Worm (Caenorhabditis elegans) whole organism, young adult: ENCODE results near the gene C56G2.22.
A peak's percentile ranks its signal among the peaks of the same experiment; 100 is the strongest.

Experiments used
- B0035.1 ChIP-seq: sonication (generic microtip); optimal IDR thresholded peaks from 2 replicates; lab custom pipeline; 2016; ENCODE audit warnings: missing genetic modification characterization, mild to moderate bottlenecking, missing compliant biosample characterization, missing genotype, missing genetic modification reagents
- C06A6.2 ChIP-seq: fragments of 200-800 bp; sonication (Bioruptor generic); conservative IDR thresholded peaks from 2 replicates; pipeline ENCODE4 v1.3.6; 2022; ENCODE audit warnings: missing genetic modification characterization, missing compliant biosample characterization
- C17E4.6 ChIP-seq: fragments of 200-800 bp; sonication (Bioruptor generic); IDR thresholded peaks from 2 replicates; pipeline ENCODE4 v1.3.6; 2022; ENCODE audit warnings: missing genetic modification reagents, missing genetic modification characterization, missing compliant biosample characterization
- F37B4.10 ChIP-seq: fragments of 200-800 bp; sonication (Bioruptor generic); IDR thresholded peaks from 2 replicates; pipeline ENCODE4 v1.3.6; 2022; ENCODE audit warnings: missing genetic modification characterization, missing compliant biosample characterization
- F49E8.2 ChIP-seq: sonication (generic microtip); optimal IDR thresholded peaks from 3 replicates; lab custom pipeline; 2017; ENCODE audit warnings: missing genetic modification characterization, mild to moderate bottlenecking, missing compliant biosample characterization, antibody characterized with exemption, moderate library complexity; ENCODE audit not compliant: insufficient read depth
- F57C9.4 ChIP-seq: sonication (generic microtip); optimal IDR thresholded peaks from 2 replicates; lab custom pipeline; 2017; ENCODE audit warnings: mild to moderate bottlenecking, missing genetic modification characterization, missing compliant biosample characterization
- K11D2.4 ChIP-seq: fragments of 200-800 bp; sonication (Bioruptor generic); IDR thresholded peaks from 2 replicates; pipeline ENCODE4 v1.3.6; 2022; ENCODE audit warnings: missing genetic modification reagents, missing genetic modification characterization, missing compliant biosample characterization
- K12H6.12 ChIP-seq: fragments of 200-800 bp; sonication (Bioruptor generic); optimal IDR thresholded peaks from 2 replicates; lab custom pipeline; 2018; ENCODE audit warnings: mild to moderate bottlenecking, missing genetic modification characterization, missing compliant biosample characterization
- T26A5.8 ChIP-seq: sonication (generic microtip); optimal IDR thresholded peaks from 2 replicates; lab custom pipeline; 2016; ENCODE audit warnings: missing genetic modification characterization, missing compliant biosample characterization
- Y67H2A.10 ChIP-seq: fragments of 200-800 bp; sonication (Bioruptor generic); conservative IDR thresholded peaks from 2 replicates; pipeline ENCODE4 v1.3.6; 2022; ENCODE audit warnings: missing genetic modification reagents, missing genetic modification characterization, missing compliant biosample characterization
- Y95B8A.8 ChIP-seq: fragments of 200-800 bp; sonication (Bioruptor generic); IDR thresholded peaks from 2 replicates; pipeline ENCODE4 v1.3.6; 2022; ENCODE audit warnings: missing genetic modification reagents, missing genetic modification characterization, missing compliant biosample characterization
- ZK185.1 ChIP-seq: sonication (generic microtip); optimal IDR thresholded peaks from 2 replicates; lab custom pipeline; 2016; ENCODE audit warnings: mild to moderate bottlenecking, missing genetic modification characterization, missing compliant biosample characterization; ENCODE audit not compliant: poor library complexity, severe bottlenecking
- ama-1 ChIP-seq, 3 experiments: fragments of 150-350 bp in 1 of 3; sonication (generic microtip) in 2 of 3; optimal IDR thresholded peaks; 2 replicates each; lab custom pipeline; 2014 to 2018; ENCODE audit warnings: missing biosample characterization in 2 of 3, missing genetic modification characterization in 2 of 3, missing genetic modification reagents in 2 of 3
- aptf-2 ChIP-seq: fragments of 200-800 bp; sonication (Bioruptor generic); conservative IDR thresholded peaks from 2 replicates; pipeline ENCODE4 v1.3.6; 2022; ENCODE audit warnings: missing genetic modification reagents, missing genetic modification characterization, missing compliant biosample characterization
- atf-7 ChIP-seq: sonication (generic microtip); optimal IDR thresholded peaks from 2 replicates; lab custom pipeline; 2017; ENCODE audit warnings: mild to moderate bottlenecking, missing genetic modification characterization, missing compliant biosample characterization
- attf-5 ChIP-seq: fragments of 200-800 bp; sonication (Bioruptor generic); optimal IDR thresholded peaks from 2 replicates; lab custom pipeline; 2018; ENCODE audit warnings: mild to moderate bottlenecking, missing genetic modification characterization, missing compliant biosample characterization
- attf-6 ChIP-seq: fragments of 200-800 bp; sonication (Bioruptor generic); IDR thresholded peaks from 2 replicates; pipeline ENCODE4 v1.3.6; 2022; ENCODE audit warnings: missing genetic modification reagents, missing genetic modification characterization, missing compliant biosample characterization
- bed-1 ChIP-seq: fragments of 200-800 bp; sonication (Bioruptor generic); IDR thresholded peaks from 2 replicates; pipeline ENCODE4 v1.3.6; 2022; ENCODE audit warnings: missing genetic modification reagents, missing genetic modification characterization, missing compliant biosample characterization
- ccch-3 ChIP-seq: fragments of 200-800 bp; sonication (Bioruptor generic); optimal IDR thresholded peaks from 2 replicates; lab custom pipeline; 2018; ENCODE audit warnings: mild to moderate bottlenecking, missing genetic modification characterization, missing compliant biosample characterization
- cebp-1 ChIP-seq, 2 experiments: fragments of 200-800 bp in 1 of 2; sonication (Bioruptor generic) in 1 of 2; sonication (generic microtip) in 1 of 2; IDR thresholded peaks in 1 of 2; optimal IDR thresholded peaks in 1 of 2; 2 replicates each; pipeline versions ENCODE4 v1.3.6 to Lab custom; 2017 to 2022; ENCODE audit warnings: missing compliant biosample characterization in 2 of 2, missing genetic modification characterization in 2 of 2, mild to moderate bottlenecking in 1 of 2, missing genetic modification reagents in 1 of 2, moderate library complexity in 1 of 2
- ceh-100 ChIP-seq: fragments of 200-800 bp; sonication (Bioruptor generic); IDR thresholded peaks from 2 replicates; pipeline ENCODE4 v1.3.6; 2022; ENCODE audit warnings: missing genetic modification reagents, missing genetic modification characterization, missing compliant biosample characterization
- ceh-27 ChIP-seq: fragments of 200-800 bp; sonication (Bioruptor generic); optimal IDR thresholded peaks from 2 replicates; lab custom pipeline; 2018; ENCODE audit warnings: mild to moderate bottlenecking, missing genetic modification characterization, moderate library complexity, missing compliant biosample characterization
- dpff-1 ChIP-seq: sonication (generic microtip); optimal IDR thresholded peaks from 2 replicates; lab custom pipeline; 2017; ENCODE audit warnings: mild to moderate bottlenecking, missing genetic modification characterization, missing compliant biosample characterization
- egl-44 ChIP-seq: fragments of 200-800 bp; sonication (Bioruptor generic); IDR thresholded peaks from 2 replicates; pipeline ENCODE4 v1.3.6; 2022; ENCODE audit warnings: missing genetic modification reagents, missing genetic modification characterization, missing compliant biosample characterization
- fkh-3 ChIP-seq: sonication (generic microtip); optimal IDR thresholded peaks from 2 replicates; lab custom pipeline; 2016; ENCODE audit warnings: mild to moderate bottlenecking, missing genetic modification characterization, missing compliant biosample characterization
- him-1 ChIP-seq: sonication (generic microtip); optimal IDR thresholded peaks from 2 replicates; lab custom pipeline; 2016; ENCODE audit warnings: missing genotype, missing genetic modification reagents, missing genetic modification characterization, missing compliant biosample characterization
- hrde-1 ChIP-seq: sonication (generic microtip); optimal IDR thresholded peaks from 2 replicates; lab custom pipeline; 2016; ENCODE audit warnings: missing genetic modification characterization, mild to moderate bottlenecking, missing compliant biosample characterization, moderate library complexity, missing genotype, missing genetic modification reagents, borderline replicate concordance
- lag-1 ChIP-seq: fragments of 200-800 bp; sonication (Bioruptor generic); IDR thresholded peaks from 2 replicates; pipeline ENCODE4 v1.3.6; 2022; ENCODE audit warnings: missing genetic modification reagents, missing genetic modification characterization, missing compliant biosample characterization
- let-526 ChIP-seq: fragments of 200-800 bp; sonication (Bioruptor generic); IDR thresholded peaks from 2 replicates; pipeline ENCODE4 v1.3.6; 2022; ENCODE audit warnings: missing genetic modification reagents, missing genetic modification characterization, missing compliant biosample characterization
- lin-40 ChIP-seq: sonication (generic microtip); optimal IDR thresholded peaks from 2 replicates; lab custom pipeline; 2016; ENCODE audit warnings: missing genetic modification characterization, mild to moderate bottlenecking, missing compliant biosample characterization, missing genotype, missing genetic modification reagents
- lir-1 ChIP-seq: fragments of 200-800 bp; sonication (Bioruptor generic); conservative IDR thresholded peaks from 2 replicates; pipeline ENCODE4 v1.3.6; 2022; ENCODE audit warnings: missing genetic modification reagents, missing genetic modification characterization, missing compliant biosample characterization
- mcd-1 ChIP-seq: fragments of 200-800 bp; sonication (Bioruptor generic); IDR thresholded peaks from 2 replicates; pipeline ENCODE4 v1.3.6; 2022; ENCODE audit warnings: missing genetic modification reagents, missing genetic modification characterization, missing compliant biosample characterization
- mel-28 ChIP-seq: sonication (generic microtip); optimal IDR thresholded peaks from 2 replicates; lab custom pipeline; 2016; ENCODE audit warnings: borderline replicate concordance, mild to moderate bottlenecking, missing genetic modification characterization, missing compliant biosample characterization
- mes-4 ChIP-seq: sonication (generic microtip); optimal IDR thresholded peaks from 2 replicates; lab custom pipeline; 2016; ENCODE audit warnings: missing genotype, missing genetic modification characterization, missing compliant biosample characterization
- nhr-27 ChIP-seq: fragments of 200-800 bp; sonication (Bioruptor generic); optimal IDR thresholded peaks from 2 replicates; lab custom pipeline; 2018; ENCODE audit warnings: mild to moderate bottlenecking, missing genetic modification characterization, moderate library complexity, missing compliant biosample characterization
- nhr-90 ChIP-seq: sonication (generic microtip); optimal IDR thresholded peaks from 2 replicates; lab custom pipeline; 2016; ENCODE audit warnings: missing genotype, mild to moderate bottlenecking, missing genetic modification characterization, missing compliant biosample characterization
- pbrm-1 ChIP-seq: fragments of 200-800 bp; sonication (Bioruptor generic); IDR thresholded peaks from 2 replicates; pipeline ENCODE4 v1.3.6; 2022; ENCODE audit warnings: missing genetic modification reagents, missing genetic modification characterization, missing compliant biosample characterization
- sea-2 ChIP-seq: fragments of 200-800 bp; sonication (Bioruptor generic); IDR thresholded peaks from 2 replicates; pipeline ENCODE4 v1.3.6; 2022; ENCODE audit warnings: missing genetic modification characterization, missing compliant biosample characterization
- snpc-1.3 ChIP-seq: sonication (generic microtip); optimal IDR thresholded peaks from 2 replicates; lab custom pipeline; 2017; ENCODE audit warnings: missing genetic modification characterization, mild to moderate bottlenecking, missing compliant biosample characterization, antibody characterized with exemption, moderate library complexity, missing genotype, missing genetic modification reagents; ENCODE audit not compliant: insufficient read depth
- snpc-4 ChIP-seq, 5 experiments: fragments of 150-350 bp in 1 of 5; sonication (generic microtip) in 4 of 5; optimal IDR thresholded peaks; 2 replicates each; lab custom pipeline; 2014 to 2018; ENCODE audit warnings: missing genetic modification characterization in 5 of 5, missing biosample characterization in 3 of 5, antibody characterized with exemption in 2 of 5, mild to moderate bottlenecking in 2 of 5, missing compliant biosample characterization in 2 of 5, missing genotype in 2 of 5, moderate library complexity in 2 of 5, missing genetic modification reagents in 1 of 5
- somi-1 ChIP-seq: fragments of 200-800 bp; sonication (Bioruptor generic); optimal IDR thresholded peaks from 2 replicates; lab custom pipeline; 2018; ENCODE audit warnings: mild to moderate bottlenecking, missing genetic modification characterization, missing compliant biosample characterization
- tbp1 ChIP-seq: fragments of 200-800 bp; sonication (Bioruptor generic); optimal IDR thresholded peaks from 2 replicates; lab custom pipeline; 2018; ENCODE audit warnings: mild to moderate bottlenecking, missing genetic modification characterization, missing compliant biosample characterization
- tbx-9 ChIP-seq: sonication (generic microtip); optimal IDR thresholded peaks from 2 replicates; lab custom pipeline; 2016; ENCODE audit warnings: borderline replicate concordance, missing genetic modification characterization, inconsistent platforms, missing compliant biosample characterization
- unc-130 ChIP-seq: sonication (generic microtip); optimal IDR thresholded peaks from 2 replicates; lab custom pipeline; 2016; ENCODE audit warnings: missing genetic modification reagents, missing genetic modification characterization, missing compliant biosample characterization
- ztf-25 ChIP-seq: fragments of 200-800 bp; sonication (Bioruptor generic); IDR thresholded peaks from 2 replicates; pipeline ENCODE4 v1.3.6; 2022; ENCODE audit warnings: missing genetic modification reagents, missing genetic modification characterization, missing compliant biosample characterization
- ztf-28 ChIP-seq: fragments of 200-800 bp; sonication (Bioruptor generic); IDR thresholded peaks from 2 replicates; pipeline ENCODE4 v1.3.6; 2022; ENCODE audit warnings: missing genetic modification reagents, missing genetic modification characterization, missing compliant biosample characterization

Gene C56G2.22

DNA sequence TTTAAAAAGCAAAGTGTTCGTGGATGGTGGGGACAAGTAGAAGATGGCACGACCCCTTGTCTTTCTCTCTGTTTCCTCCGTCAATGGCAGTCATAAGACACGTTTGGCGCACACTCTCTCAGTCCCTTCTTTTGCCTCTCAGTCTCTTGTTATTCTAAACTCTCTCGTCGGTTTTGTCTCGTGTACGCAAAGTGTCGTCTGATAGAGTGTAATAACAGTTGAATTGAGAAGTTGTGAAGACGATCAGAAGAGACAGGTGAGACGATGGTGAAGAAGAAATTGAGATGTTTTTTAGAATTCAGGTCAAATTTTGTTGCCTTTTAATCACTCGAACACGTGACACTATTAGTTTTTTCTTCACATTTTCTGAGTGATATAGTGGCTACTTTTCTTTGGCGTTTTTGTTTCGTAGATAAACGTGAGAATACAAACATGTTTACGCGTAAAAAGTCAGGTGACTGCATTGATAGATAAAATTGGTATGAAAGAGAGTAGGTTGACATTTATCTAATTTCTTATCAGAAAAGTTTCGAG, 43.1 kb upstream of the C56G2.22 start, which contains the start of gene F47D12.9 (continued):
- no peak for TF ChIP-seq Y95B8A.8 (GFP tag; lab: Robert Waterston, UW)
- no peak for TF ChIP-seq ama-1 (optimal IDR thresholded peaks at IDR 0.05; lab: Kevin White, UChicago)
- no peak for TF ChIP-seq ama-1 (GFP tag; optimal IDR thresholded peaks at IDR 0.05; lab: Kevin White, UChicago)
- peak; percentile 82 for TF ChIP-seq K12H6.12 (tag; lab: Kevin White, UChicago)
- TF ChIP-seq nhr-27 (tag; lab: Kevin White, UChicago): no peak
- TF ChIP-seq somi-1: peak; percentile 80
- no peak for TF ChIP-seq F49E8.2 (tag; lab: Kevin White, UChicago)
- no peak for TF ChIP-seq C17E4.6 (GFP tag; lab: Robert Waterston, UW)
- no peak for TF ChIP-seq cebp-1 (GFP tag; IDR thresholded peaks at IDR 0.05; lab: Robert Waterston, UW)
- peak; percentile 74 for TF ChIP-seq cebp-1 (tag; optimal IDR thresholded peaks at IDR 0.05; lab: Kevin White, UChicago)
- no peak for TF ChIP-seq mcd-1 (GFP tag; lab: Robert Waterston, UW)
- TF ChIP-seq let-526 (GFP tag; lab: Robert Waterston, UW): no peak
- TF ChIP-seq attf-6 (GFP tag; lab: Robert Waterston, UW): no peak
- no peak for TF ChIP-seq bed-1 (GFP tag; lab: Robert Waterston, UW)
- no peak for TF ChIP-seq ztf-28 (GFP tag; lab: Robert Waterston, UW)
- no peak for TF ChIP-seq lir-1
- TF ChIP-seq B0035.1: no peak
- no peak for TF ChIP-seq Y67H2A.10 (GFP tag; lab: Robert Waterston, UW)
- TF ChIP-seq mes-4 (tag; lab: Kevin White, UChicago): no peak
- no peak for TF ChIP-seq unc-130 (GFP tag; lab: Kevin White, UChicago)
- no peak for TF ChIP-seq aptf-2 (GFP tag; lab: Robert Waterston, UW)
- TF ChIP-seq T26A5.8 (tag; lab: Kevin White, UChicago): no peak
- peak; percentile 20 for TF ChIP-seq tbp1 (GFP tag; lab: Kevin White, UChicago)
- TF ChIP-seq sea-2: no peak
- TF ChIP-seq dpff-1 (tag; lab: Kevin White, UChicago): no peak
- no peak for TF ChIP-seq F37B4.10 (GFP tag; lab: Robert Waterston, UW)
- TF ChIP-seq fkh-3 (tag; lab: Kevin White, UChicago): no peak
- no peak for TF ChIP-seq egl-44 (GFP tag; lab: Robert Waterston, UW)
- TF ChIP-seq pbrm-1 (GFP tag; lab: Robert Waterston, UW): 0 out of 2 replicates have a peak, but pooled peaks have one; percentile 46
- no peak for TF ChIP-seq F57C9.4 (tag; lab: Kevin White, UChicago)
- TF ChIP-seq ccch-3: no peak
- peak; percentile 81 for TF ChIP-seq lin-40 (tag; lab: Kevin White, UChicago)
- TF ChIP-seq nhr-90 (tag; lab: Kevin White, UChicago): no peak
- no peak for TF ChIP-seq snpc-4 (GFP tag; optimal IDR thresholded peaks at IDR 0.05; lab: Kevin White, UChicago)
- peak in 2 of 4 experiments; percentile 8 to 39 for TF ChIP-seq snpc-4 (tag; optimal IDR thresholded peaks at IDR 0.05; lab: Kevin White, UChicago)
- TF ChIP-seq C06A6.2 (GFP tag; lab: Robert Waterston, UW): 0 out of 2 replicates have a peak, but pooled peaks have one; percentile 26
- no peak for TF ChIP-seq ztf-25 (GFP tag; lab: Robert Waterston, UW)
- no peak for TF ChIP-seq snpc-1.3 (tag; lab: Kevin White, UChicago)
- TF ChIP-seq attf-5 (GFP tag; lab: Kevin White, UChicago): peak; percentile 82
- TF ChIP-seq ceh-27 (GFP tag; lab: Kevin White, UChicago): peak; percentile 78
- TF ChIP-seq mel-28 (tag; lab: Kevin White, UChicago): no peak
- no peak for TF ChIP-seq ceh-100 (GFP tag; lab: Robert Waterston, UW)
- no peak for TF ChIP-seq tbx-9
- no peak for TF ChIP-seq atf-7 (tag; lab: Kevin White, UChicago)
- TF ChIP-seq him-1 (tag; lab: Kevin White, UChicago): no peak
- no peak for TF ChIP-seq hrde-1 (tag; lab: Kevin White, UChicago)
- peak; percentile 47; the same call in 1 of the 2 replicates for TF ChIP-seq K11D2.4
- no peak for TF ChIP-seq ZK185.1 (tag; lab: Kevin White, UChicago)
- TF ChIP-seq lag-1 (GFP tag; lab: Robert Waterston, UW): no peak
